Worm (Caenorhabditis elegans): ENCODE measurements around the gene math-1.
"Not testable (repeated sequence)": the region's sequence is repeated elsewhere in the genome, so short reads cannot be mapped to it uniquely, and the experiment has no call there.

Gene math-1

ce11 chrII:2046556-2046955, at the start of gene math-1:
Gene math-1 (minus strand): TSS chrII:2046656.
- TF ChIP-seq sma-9 (GFP tag; optimal IDR thresholded peaks at IDR 0.05); sma-9 (tag; optimal IDR thresholded peaks at IDR 0.05); mbf-1 (tag; optimal IDR thresholded peaks at IDR 0.05); unc-62 (GFP tag; optimal IDR thresholded peaks at IDR 0.05): not testable (repeated sequence)

ce11 chrII:2094924-2095650, 48.6 kb upstream of the math-1 start, which contains the start of gene T16A1.2:
Gene T16A1.2 (plus strand): TSS chrII:2095600.
- TF ChIP-seq ztf-1 (GFP tag; conservative IDR thresholded peaks at IDR 0.05) (no peak), crh-2 (tag; optimal IDR thresholded peaks at IDR 0.05) (no peak), R02D3.7 (tag; optimal IDR thresholded peaks at IDR 0.05) (no peak), lin-13 (GFP tag; optimal IDR thresholded peaks at IDR 0.05) (no peak), dmd-4 (tag; optimal IDR thresholded peaks at IDR 0.05) (no peak), nhr-12 (tag; optimal IDR thresholded peaks at IDR 0.05) (no peak), ceh-16 (tag; optimal IDR thresholded peaks at IDR 0.05) (no peak), zag-1 (tag; optimal IDR thresholded peaks at IDR 0.05) (no peak), skn-1 (tag; optimal IDR thresholded peaks at IDR 0.05) (no peak), alr-1 (tag; optimal IDR thresholded peaks at IDR 0.05) (no peak)

- no peak for TF ChIP-seq lin-39 (tag; optimal IDR thresholded peaks at IDR 0.05)
- TF ChIP-seq nhr-11 (tag; optimal IDR thresholded peaks at IDR 0.05), result no peak
- TF ChIP-seq skn-1 (tag; optimal IDR thresholded peaks at IDR 0.05), result no peak
These were observed 47.0 kb upstream of the math-1 start, which contains the start of gene fbxb-37 for ce11 chrII:2093456-2093926. Gene fbxb-37 (minus strand): TSS chrII:2093876.

- TF ChIP-seq dmd-4 (tag; optimal IDR thresholded peaks at IDR 0.05) (no peak), R02D3.7 (tag; optimal IDR thresholded peaks at IDR 0.05) (no peak), ztf-1 (GFP tag; conservative IDR thresholded peaks at IDR 0.05) (no peak), mab-5 (tag; optimal IDR thresholded peaks at IDR 0.05) (no peak)
These were observed 45.5 kb upstream of the math-1 start, which contains the start of gene T16A1.10 for ce11 chrII:2091972-2092371. Gene T16A1.10 (minus strand): TSS chrII:2092094.

ce11 chrII:2090605-2091004, 44.1 kb upstream of the math-1 start, which contains the start of gene trpl-5:
Gene trpl-5 (minus strand): TSS chrII:2090636.
- TF ChIP-seq sma-3 (GFP tag; optimal IDR thresholded peaks at IDR 0.05) (no peak), nhr-25 (tag; optimal IDR thresholded peaks at IDR 0.05) (no peak), sma-9 (GFP tag; optimal IDR thresholded peaks at IDR 0.05) (no peak), sma-9 (tag; optimal IDR thresholded peaks at IDR 0.05) (no peak), lsy-2 (tag; optimal IDR thresholded peaks at IDR 0.05) (no peak), aly-2 (tag; optimal IDR thresholded peaks at IDR 0.05) (no peak), fos-1 (tag; optimal IDR thresholded peaks at IDR 0.05) (peak; percentile 94), nhr-77 (tag; optimal IDR thresholded peaks at IDR 0.05) (no peak), Y55F3AM.14 (GFP tag; optimal IDR thresholded peaks at IDR 0.05) (no peak), ZK546.5 (tag; optimal IDR thresholded peaks at IDR 0.05) (no peak), gmeb-1 (tag; optimal IDR thresholded peaks at IDR 0.05) (peak; percentile 22)

- TF ChIP-seq mab-5 (tag; optimal IDR thresholded peaks at IDR 0.05) (no peak), mdl-1 (tag; optimal IDR thresholded peaks at IDR 0.05) (no peak), ztf-11 (tag; optimal IDR thresholded peaks at IDR 0.05) (no peak), unc-62 (GFP tag; optimal IDR thresholded peaks at IDR 0.05) (no peak), skn-1 (tag; optimal IDR thresholded peaks at IDR 0.05) (no peak), lin-39 (tag; optimal IDR thresholded peaks at IDR 0.05) (no peak), lin-11 (tag; optimal IDR thresholded peaks at IDR 0.05) (no peak), C34F6.9 (tag; optimal IDR thresholded peaks at IDR 0.05) (no peak), unc-55 (GFP tag; optimal IDR thresholded peaks at IDR 0.05) (no peak), F13H6.1 (tag; optimal IDR thresholded peaks at IDR 0.05) (no peak), sma-3 (GFP tag; optimal IDR thresholded peaks at IDR 0.05) (no peak)
These were observed 40.8 kb upstream of the math-1 start for ce11 chrII:2087206-2087605.
